Worm (Caenorhabditis elegans): ENCODE results near the gene K01D12.1.

ce11 chrV:12395699-12396098 lies 18.3 kb downstream of the K01D12.1 start, which contains the start of gene twk-14:
- no peak for TF ChIP-seq unc-62 (GFP tag; optimal IDR thresholded peaks at IDR 0.05)
- no peak for TF ChIP-seq nhr-12 (tag; optimal IDR thresholded peaks at IDR 0.05)
- TF ChIP-seq unc-120 (tag; optimal IDR thresholded peaks at IDR 0.05; ENCODE audit: poor library complexity, severe bottlenecking): no peak
- TF ChIP-seq elt-3 (tag; optimal IDR thresholded peaks at IDR 0.05): no peak
- TF ChIP-seq pha-4 (tag; optimal IDR thresholded peaks at IDR 0.05): no peak
- TF ChIP-seq snpc-4 (tag; optimal IDR thresholded peaks at IDR 0.05): no peak
- no peak for TF ChIP-seq ztf-11 (tag; optimal IDR thresholded peaks at IDR 0.05)
- TF ChIP-seq lsy-2 (tag; optimal IDR thresholded peaks at IDR 0.05): no peak
- TF ChIP-seq nhr-2 (tag; optimal IDR thresholded peaks at IDR 0.05): no peak
- TF ChIP-seq nhr-28 (tag; optimal IDR thresholded peaks at IDR 0.05): no peak
- TF ChIP-seq cnd-1 (tag; optimal IDR thresholded peaks at IDR 0.05): no peak
- no peak for TF ChIP-seq hlh-1 (tag; optimal IDR thresholded peaks at IDR 0.05)
- TF ChIP-seq zip-8 (tag; optimal IDR thresholded peaks at IDR 0.05): no peak
- TF ChIP-seq mab-5 (tag; optimal IDR thresholded peaks at IDR 0.05): no peak
